Fruit fly (Drosophila melanogaster): Measurements from ENCODE around the gene CG33310.

The CG33310 gene

DNA sequence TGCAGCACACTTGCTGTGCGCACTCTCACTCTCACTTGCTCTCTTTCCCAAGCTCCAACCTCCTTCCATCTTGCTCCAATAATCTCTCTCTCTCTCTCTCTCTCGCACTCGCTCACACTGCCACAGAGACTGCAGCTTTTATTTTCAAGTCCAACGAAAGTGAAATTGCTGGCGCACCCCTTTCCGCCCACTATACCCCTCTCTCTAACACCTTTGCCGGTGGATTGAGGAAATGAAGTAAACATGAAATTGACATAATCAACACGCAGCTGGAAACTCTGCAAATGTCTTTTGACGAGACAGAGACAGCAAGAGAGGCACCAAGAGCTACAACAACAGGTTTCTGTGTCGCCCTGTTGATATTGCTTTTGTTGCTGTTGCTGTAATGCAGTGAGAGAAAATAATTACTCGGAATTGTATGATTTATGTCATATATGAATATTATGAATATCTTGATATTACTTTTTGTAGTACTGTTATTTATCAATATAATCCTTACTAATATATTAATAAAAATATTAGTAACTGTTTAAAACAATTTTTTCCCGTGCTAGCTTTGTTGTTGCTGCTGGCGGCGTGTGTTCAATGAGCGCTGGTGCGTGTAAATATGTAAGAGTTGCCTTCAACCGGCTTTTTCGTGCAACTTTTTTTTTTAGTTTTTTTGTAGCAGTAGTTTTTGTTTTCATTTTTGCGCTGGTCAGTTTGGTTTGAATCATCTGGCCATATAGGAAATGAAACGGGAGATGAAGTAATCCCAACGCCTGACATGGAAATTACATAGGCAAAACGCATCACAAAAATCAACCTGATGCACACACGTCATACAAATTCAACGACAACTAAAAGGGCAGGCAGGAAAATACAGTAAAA, 30.9 kb upstream of the CG33310 start (continued):
- peak; percentile 45 for TF ChIP-seq CG7928 (GFP tag; optimal IDR thresholded peaks at IDR 0.05)
- peak; percentile 74 for TF ChIP-seq BtbVII (GFP tag; optimal IDR thresholded peaks at IDR 0.05)
- TF ChIP-seq cad (GFP tag; optimal IDR thresholded peaks at IDR 0.05) = no peak
- peak; percentile 74 for TF ChIP-seq Nf-YB (GFP tag; optimal IDR thresholded peaks at IDR 0.05)
- TF ChIP-seq Fer2 (tag; optimal IDR thresholded peaks at IDR 0.05) = peak; percentile 51
- TF ChIP-seq CG10209 (GFP tag; optimal IDR thresholded peaks at IDR 0.05) = peak; percentile 90
- TF ChIP-seq lab (GFP tag; optimal IDR thresholded peaks at IDR 0.05) = peak; percentile 92
- peak; percentile 68 for TF ChIP-seq CG3838 (GFP tag; optimal IDR thresholded peaks at IDR 0.05)
- TF ChIP-seq CG6791 (GFP tag; IDR thresholded peaks at IDR 0.05; ENCODE audit: partially characterized antibody) = 0 out of 3 replicates have a peak, but pooled peaks have one; percentile 31
- peak; percentile 92 for TF ChIP-seq CG10366 (GFP tag; IDR thresholded peaks at IDR 0.05)
- TF ChIP-seq dati (GFP tag; IDR thresholded peaks at IDR 0.05) = no peak
- TF ChIP-seq CG13894 (tag; optimal IDR thresholded peaks at IDR 0.05) = peak; percentile 39
- peak; percentile 34 for TF ChIP-seq CG4328 (GFP tag; optimal IDR thresholded peaks at IDR 0.05)
- TF ChIP-seq CG18262 (tag; optimal IDR thresholded peaks at IDR 0.05) = peak; percentile 94
- peak; percentile 75 for TF ChIP-seq CG18619 (GFP tag; optimal IDR thresholded peaks at IDR 0.05)
- peak; percentile 78 for TF ChIP-seq CG6254 (GFP tag; optimal IDR thresholded peaks at IDR 0.05)
- no peak for TF ChIP-seq CG4282 (GFP tag; optimal IDR thresholded peaks at IDR 0.05)
- TF ChIP-seq scrt (GFP tag; optimal IDR thresholded peaks at IDR 0.05) = peak; percentile 96
- peak; percentile 56 for TF ChIP-seq sna (GFP tag; IDR thresholded peaks at IDR 0.05; ENCODE audit: partially characterized antibody)
- TF ChIP-seq Aef1 (GFP tag; IDR thresholded peaks at IDR 0.05) = peak; percentile 96
- TF ChIP-seq kah (GFP tag; optimal IDR thresholded peaks at IDR 0.05) = peak; percentile 91
- peak; percentile 76 for TF ChIP-seq CG5180 (GFP tag; optimal IDR thresholded peaks at IDR 0.05)
- TF ChIP-seq CG16815 (GFP tag; optimal IDR thresholded peaks at IDR 0.05) = peak; percentile 66
- TF ChIP-seq CG8388 (GFP tag; optimal IDR thresholded peaks at IDR 0.05) = peak; percentile 92
- peak; percentile 69 for TF ChIP-seq CG1647 (GFP tag; optimal IDR thresholded peaks at IDR 0.05)
- TF ChIP-seq Sry-δ (GFP tag; optimal IDR thresholded peaks at IDR 0.05) = no peak
- TF ChIP-seq tio (GFP tag; optimal IDR thresholded peaks at IDR 0.05) = peak; percentile 82
- 0 out of 4 replicates have a peak, but pooled peaks have one; percentile 28 for TF ChIP-seq Dll (GFP tag; IDR thresholded peaks at IDR 0.05; ENCODE audit: partially characterized antibody)
- TF ChIP-seq chif (GFP tag; optimal IDR thresholded peaks at IDR 0.05) = peak; percentile 46 to 55
- TF ChIP-seq Spps (tag; optimal IDR thresholded peaks at IDR 0.05) = peak; percentile 89
- TF ChIP-seq aop (GFP tag; IDR thresholded peaks at IDR 0.05) = peak; percentile 71; the same call in 1 of the 2 replicates
- TF ChIP-seq exex (tag; optimal IDR thresholded peaks at IDR 0.05) = peak; percentile 49
- TF ChIP-seq bigmax (GFP tag; optimal IDR thresholded peaks at IDR 0.05) = no peak
- TF ChIP-seq fd102C (GFP tag; optimal IDR thresholded peaks at IDR 0.05) = no peak
- TF ChIP-seq HLH3B (GFP tag; IDR thresholded peaks at IDR 0.05) = peak; percentile 96
- peak; percentile 91 for TF ChIP-seq CG15601 (tag; optimal IDR thresholded peaks at IDR 0.05)
- TF ChIP-seq Taf1 (GFP tag; IDR thresholded peaks at IDR 0.05) = peak; percentile 60
- peak; percentile 75 for TF ChIP-seq E2f2 (GFP tag; IDR thresholded peaks at IDR 0.05)
- 0 out of 3 replicates have a peak, but pooled peaks have one; percentile 45 for TF ChIP-seq C15 (GFP tag; IDR thresholded peaks at IDR 0.05)
- TF ChIP-seq CoRest (tag; optimal IDR thresholded peaks at IDR 0.05) = peak; percentile 93
- 0 out of 3 replicates have a peak, but pooled peaks have one; percentile 46 for TF ChIP-seq zen2 (GFP tag; IDR thresholded peaks at IDR 0.05; ENCODE audit: partially characterized antibody)
- TF ChIP-seq NfI (GFP tag; optimal IDR thresholded peaks at IDR 0.05) = peak; percentile 73
- peak; percentile 44 for TF ChIP-seq TFAM (GFP tag; optimal IDR thresholded peaks at IDR 0.05)
- TF ChIP-seq br (optimal IDR thresholded peaks at IDR 0.05) = no peak
- TF ChIP-seq CG17186 (GFP tag; optimal IDR thresholded peaks at IDR 0.05) = peak; percentile 56
- TF ChIP-seq sima (GFP tag; optimal IDR thresholded peaks at IDR 0.05) = no peak
- TF ChIP-seq Gug (GFP tag; IDR thresholded peaks at IDR 0.05) = peak; percentile 60; the same call in 3 of the 4 replicates
- TF ChIP-seq Rx (GFP tag; IDR thresholded peaks at IDR 0.05) = peak; percentile 82
